Worm (Caenorhabditis elegans) whole organism, L2 larva: ENCODE measurements around the gene C27A2.8.

Experiments used
- C34F6.9 ChIP-seq: fragments of 150-350 bp; optimal IDR thresholded peaks from 2 replicates; lab custom pipeline; 2014; ENCODE audit warnings: missing biosample characterization, missing genetic modification characterization
- Y55F3AM.14 ChIP-seq: fragments of 200-800 bp; sonication (Bioruptor generic); optimal IDR thresholded peaks from 2 replicates; lab custom pipeline; 2018; ENCODE audit warnings: mild to moderate bottlenecking, missing genetic modification characterization, missing compliant biosample characterization
- ZK546.5 ChIP-seq: sonication (generic microtip); optimal IDR thresholded peaks from 2 replicates; lab custom pipeline; 2017; ENCODE audit warnings: missing biosample characterization, missing genetic modification characterization
- alr-1 ChIP-seq: fragments of 150-350 bp; optimal IDR thresholded peaks from 2 replicates; lab custom pipeline; 2014; ENCODE audit warnings: missing biosample characterization, missing genetic modification characterization
- aly-2 ChIP-seq: fragments of 150-350 bp; optimal IDR thresholded peaks from 2 replicates; lab custom pipeline; 2014; ENCODE audit warnings: missing biosample characterization, missing genetic modification characterization
- blmp-1 ChIP-seq: sonication (generic microtip); optimal IDR thresholded peaks from 2 replicates; lab custom pipeline; 2017; ENCODE audit warnings: missing genetic modification characterization, mild to moderate bottlenecking, missing compliant biosample characterization, antibody characterized with exemption, moderate library complexity; ENCODE audit not compliant: insufficient read depth
- ceh-16 ChIP-seq: fragments of 150-350 bp; optimal IDR thresholded peaks from 2 replicates; lab custom pipeline; 2014; ENCODE audit warnings: missing biosample characterization, missing genetic modification characterization
- crh-2 ChIP-seq: sonication (generic microtip); optimal IDR thresholded peaks from 2 replicates; lab custom pipeline; 2017; ENCODE audit warnings: missing biosample characterization, missing genetic modification characterization
- dmd-4 ChIP-seq: sonication (generic microtip); optimal IDR thresholded peaks from 2 replicates; lab custom pipeline; 2017; ENCODE audit warnings: missing biosample characterization, missing genetic modification characterization
- fos-1 ChIP-seq: fragments of 150-350 bp; optimal IDR thresholded peaks from 2 replicates; lab custom pipeline; 2014; ENCODE audit warnings: missing biosample characterization, missing genetic modification characterization
- gmeb-1 ChIP-seq: fragments of 150-350 bp; optimal IDR thresholded peaks from 2 replicates; lab custom pipeline; 2014; ENCODE audit warnings: missing biosample characterization, missing genetic modification characterization
- lin-39 ChIP-seq: fragments of 150-350 bp; optimal IDR thresholded peaks from 2 replicates; lab custom pipeline; 2014; ENCODE audit warnings: missing biosample characterization, missing genetic modification reagents, missing genetic modification characterization
- lsy-2 ChIP-seq, 2 experiments: fragments of 150-350 bp in 1 of 2; sonication (generic microtip) in 1 of 2; optimal IDR thresholded peaks; 2 replicates each; lab custom pipeline; 2014 to 2017; ENCODE audit warnings: missing biosample characterization in 2 of 2, missing genetic modification characterization in 2 of 2
- mab-5 ChIP-seq: fragments of 150-350 bp; optimal IDR thresholded peaks from 2 replicates; lab custom pipeline; 2014; ENCODE audit warnings: missing biosample characterization, missing genetic modification characterization
- mbf-1 ChIP-seq: sonication (generic microtip); optimal IDR thresholded peaks from 2 replicates; lab custom pipeline; 2017; ENCODE audit warnings: missing biosample characterization, missing genetic modification characterization
- mdl-1 ChIP-seq, 2 experiments: fragments of 150-350 bp in 1 of 2; sonication (generic microtip) in 1 of 2; optimal IDR thresholded peaks; 2 replicates each; lab custom pipeline; 2017; ENCODE audit warnings: missing biosample characterization in 2 of 2, missing genetic modification characterization in 2 of 2
- nhr-12 ChIP-seq: fragments of 150-350 bp; optimal IDR thresholded peaks from 2 replicates; lab custom pipeline; 2014; ENCODE audit warnings: missing biosample characterization, missing genetic modification characterization
- nhr-129 ChIP-seq: fragments of 150-350 bp; optimal IDR thresholded peaks from 2 replicates; lab custom pipeline; 2014; ENCODE audit warnings: missing biosample characterization, missing genetic modification characterization
- nhr-21 ChIP-seq: fragments of 150-350 bp; optimal IDR thresholded peaks from 2 replicates; lab custom pipeline; 2014; ENCODE audit warnings: missing biosample characterization, missing genetic modification characterization
- nhr-23 ChIP-seq: fragments of 150-350 bp; optimal IDR thresholded peaks from 2 replicates; lab custom pipeline; 2014; ENCODE audit warnings: missing biosample characterization, missing genetic modification reagents, missing genetic modification characterization
- nhr-25 ChIP-seq: fragments of 150-350 bp; sonication (generic microtip); optimal IDR thresholded peaks from 3 replicates; lab custom pipeline; 2014; ENCODE audit warnings: missing biosample characterization, missing genetic modification characterization
- nhr-6 ChIP-seq: fragments of 150-350 bp; optimal IDR thresholded peaks from 2 replicates; lab custom pipeline; 2014; ENCODE audit warnings: missing biosample characterization, missing genetic modification characterization
- nhr-77 ChIP-seq: fragments of 150-350 bp; optimal IDR thresholded peaks from 2 replicates; lab custom pipeline; 2014; ENCODE audit warnings: missing biosample characterization, missing genetic modification characterization
- peb-1 ChIP-seq: fragments of 150-350 bp; optimal IDR thresholded peaks from 2 replicates; lab custom pipeline; 2014; ENCODE audit warnings: missing biosample characterization, missing genetic modification characterization
- sem-4 ChIP-seq: fragments of 150-350 bp; optimal IDR thresholded peaks from 2 replicates; lab custom pipeline; 2014; ENCODE audit warnings: missing biosample characterization, missing genetic modification reagents, missing genetic modification characterization
- skn-1 ChIP-seq: sonication (generic microtip); optimal IDR thresholded peaks from 2 replicates; lab custom pipeline; 2017; ENCODE audit warnings: missing biosample characterization, missing genetic modification characterization
- sma-3 ChIP-seq: sonication (generic microtip); optimal IDR thresholded peaks from 2 replicates; lab custom pipeline; 2016; ENCODE audit warnings: missing genetic modification reagents, missing genetic modification characterization, missing compliant biosample characterization
- sma-9 ChIP-seq, 2 experiments: fragments of 150-350 bp in 1 of 2; sonication (generic microtip) in 1 of 2; optimal IDR thresholded peaks; 2 replicates each; lab custom pipeline; 2014 to 2016; ENCODE audit warnings: missing genetic modification characterization in 2 of 2, mild to moderate bottlenecking in 1 of 2, missing biosample characterization in 1 of 2, missing compliant biosample characterization in 1 of 2, missing genetic modification reagents in 1 of 2, moderate library complexity in 1 of 2
- unc-39 ChIP-seq: fragments of 150-350 bp; optimal IDR thresholded peaks from 2 replicates; lab custom pipeline; 2014; ENCODE audit warnings: missing biosample characterization, missing genetic modification characterization
- unc-62 ChIP-seq: fragments of 150-350 bp; optimal IDR thresholded peaks from 2 replicates; lab custom pipeline; 2014; ENCODE audit warnings: missing biosample characterization, missing genetic modification reagents, missing genetic modification characterization
- zag-1 ChIP-seq: fragments of 150-350 bp; optimal IDR thresholded peaks from 2 replicates; lab custom pipeline; 2014; ENCODE audit warnings: missing biosample characterization, missing genetic modification characterization
- ztf-1 ChIP-seq: fragments of 200-800 bp; sonication (Bioruptor generic); conservative IDR thresholded peaks from 2 replicates; pipeline ENCODE4 v1.3.6; 2022; ENCODE audit warnings: missing genetic modification characterization, missing compliant biosample characterization
- ztf-4 ChIP-seq: fragments of 150-350 bp; optimal IDR thresholded peaks from 2 replicates; lab custom pipeline; 2014; ENCODE audit warnings: missing biosample characterization, missing genetic modification characterization

The C27A2.8 gene

ce11 chrII:5032669-5033068 is 35.2 kb downstream of the C27A2.8 start (continued):
- TF ChIP-seq alr-1 (tag; lab: Kevin White, UChicago) (no peak), sem-4 (tag; lab: Kevin White, UChicago) (no peak), ceh-16 (peak; percentile 13), ZK546.5 (no peak), nhr-129 (tag; lab: Kevin White, UChicago) (peak; percentile 81), gmeb-1 (tag; lab: Kevin White, UChicago) (peak; percentile 54), mbf-1 (tag; lab: Kevin White, UChicago) (no peak), mab-5 (tag; lab: Kevin White, UChicago) (no peak), C34F6.9 (peak; percentile 34), unc-39 (tag; lab: Kevin White, UChicago) (no peak), ztf-1 (no peak), skn-1 (tag; lab: Kevin White, UChicago) (no peak), zag-1 (tag; lab: Kevin White, UChicago) (no peak), ztf-4 (tag; lab: Kevin White, UChicago) (no peak), lin-39 (tag; lab: Kevin White, UChicago) (no peak), nhr-23 (no peak), mdl-1 (tag; optimal IDR thresholded peaks at IDR 0.05; lab: Kevin White, UChicago) (peak in 1 of 2 experiments; percentile 10), aly-2 (tag; lab: Kevin White, UChicago) (no peak)

ce11 chrII:5031612-5032011 is 36.2 kb downstream of the C27A2.8 start, which contains the start of gene wdr-83:
TSS of gene wdr-83 (minus strand) at chrII:5031712.
- no peak for TF ChIP-seq gmeb-1 (tag; lab: Kevin White, UChicago)
- no peak for TF ChIP-seq unc-39 (tag; lab: Kevin White, UChicago)
- no peak for TF ChIP-seq lsy-2 (tag; optimal IDR thresholded peaks at IDR 0.05; lab: Kevin White, UChicago)
- no peak for TF ChIP-seq peb-1
- no peak for TF ChIP-seq aly-2 (tag; lab: Kevin White, UChicago)
- no peak for TF ChIP-seq alr-1 (tag; lab: Kevin White, UChicago)

- TF ChIP-seq lin-39 (tag; lab: Kevin White, UChicago) (no peak), dmd-4 (tag; lab: Kevin White, UChicago) (no peak), nhr-25 (no peak), nhr-12 (no peak), blmp-1 (tag; lab: Kevin White, UChicago) (no peak), nhr-77 (tag; lab: Kevin White, UChicago) (no peak), nhr-6 (tag; lab: Kevin White, UChicago) (no peak), gmeb-1 (tag; lab: Kevin White, UChicago) (no peak), nhr-21 (no peak), nhr-23 (no peak), mdl-1 (tag; optimal IDR thresholded peaks at IDR 0.05; lab: Kevin White, UChicago) (no peak), ceh-16 (no peak), sma-3 (GFP tag; lab: Kevin White, UChicago) (no peak)
Measured at ce11 chrII:5027952-5028351, 39.9 kb downstream of the C27A2.8 start.

- TF ChIP-seq fos-1 (tag; lab: Kevin White, UChicago) = peak; percentile 61
- no peak for TF ChIP-seq unc-62
- TF ChIP-seq sma-9 (GFP tag; optimal IDR thresholded peaks at IDR 0.05; lab: Kevin White, UChicago) = peak; percentile 35
- no peak for TF ChIP-seq sma-9 (tag; optimal IDR thresholded peaks at IDR 0.05; lab: Kevin White, UChicago)
- TF ChIP-seq, all 48 proteins: peak for 2
Measured at ce11 chrII:5022381-5022855, 45.4 kb downstream of the C27A2.8 start, which contains the start of the genes nsy-1 and F59A6.13. TSS of gene nsy-1 (plus strand) at chrII:5022757. TSS of gene F59A6.13 (plus strand) at chrII:5022805.

- TF ChIP-seq Y55F3AM.14 (GFP tag; lab: Kevin White, UChicago) (no peak), blmp-1 (tag; lab: Kevin White, UChicago) (peak; percentile 39), crh-2 (tag; lab: Kevin White, UChicago) (no peak), nhr-25 (peak; percentile 60)
Measured at ce11 chrII:5021518-5021917, 46.3 kb downstream of the C27A2.8 start.
